Worm (Caenorhabditis elegans) whole organism, L4 larva: Measurements from ENCODE around the gene R07A4.3.

Source experiments
- F26F4.8 ChIP-seq: fragments of 200-800 bp; sonication (Bioruptor generic); conservative IDR thresholded peaks from 2 replicates; pipeline ENCODE4 v1.3.6; 2022; ENCODE audit warnings: missing genetic modification characterization, missing compliant biosample characterization
- F49E8.2 ChIP-seq: sonication (generic microtip); optimal IDR thresholded peaks from 2 replicates; lab custom pipeline; 2016; ENCODE audit warnings: missing compliant biosample characterization, mild to moderate bottlenecking, missing genetic modification characterization, borderline replicate concordance
- ZK546.5 ChIP-seq, 2 experiments: sonication (generic microtip); optimal IDR thresholded peaks; 2 replicates each; lab custom pipeline; 2017; ENCODE audit warnings: missing biosample characterization in 2 of 2, missing genetic modification characterization in 2 of 2
- ama-1 ChIP-seq: fragments of 150-350 bp; optimal IDR thresholded peaks from 2 replicates; lab custom pipeline; 2014; ENCODE audit warnings: inconsistent platforms, mixed read lengths
- attf-4 ChIP-seq: sonication (generic microtip); optimal IDR thresholded peaks from 3 replicates; lab custom pipeline; 2017; ENCODE audit warnings: missing biosample characterization, missing genetic modification characterization
- ceh-20 ChIP-seq: fragments of 200-800 bp; sonication (Bioruptor generic); IDR thresholded peaks from 2 replicates; pipeline ENCODE4 v1.3.6; 2022; ENCODE audit warnings: missing genetic modification reagents, missing genetic modification characterization, missing compliant biosample characterization
- ceh-44 ChIP-seq: fragments of 200-800 bp; sonication (Bioruptor generic); IDR thresholded peaks from 2 replicates; pipeline ENCODE4 v1.3.6; 2022; ENCODE audit warnings: missing genetic modification reagents, missing genetic modification characterization, missing compliant biosample characterization
- ctbp-1 ChIP-seq: fragments of 200-800 bp; sonication (Bioruptor generic); IDR thresholded peaks from 2 replicates; pipeline ENCODE4 v1.3.6; 2022; ENCODE audit warnings: missing genetic modification reagents, missing genetic modification characterization, missing compliant biosample characterization
- daf-16 ChIP-seq, 3 experiments: sonication (generic microtip); optimal IDR thresholded peaks; 2 replicates each; lab custom pipeline; 2016 to 2017; ENCODE audit warnings: missing genetic modification characterization in 3 of 3, missing genetic modification reagents in 3 of 3, mild to moderate bottlenecking in 2 of 3, missing compliant biosample characterization in 2 of 3, missing biosample characterization in 1 of 3, moderate library complexity in 1 of 3
- daf-8 ChIP-seq: fragments of 200-800 bp; sonication (Bioruptor generic); IDR thresholded peaks from 2 replicates; pipeline ENCODE4 v1.3.6; 2022; ENCODE audit warnings: missing genetic modification characterization, missing compliant biosample characterization
- dmd-6 ChIP-seq: fragments of 200-800 bp; sonication (Bioruptor generic); IDR thresholded peaks from 2 replicates; pipeline ENCODE4 v1.3.6; 2022; ENCODE audit warnings: missing genetic modification reagents, missing genetic modification characterization, missing compliant biosample characterization
- dve-1 ChIP-seq: sonication (generic microtip); optimal IDR thresholded peaks from 2 replicates; lab custom pipeline; 2017; ENCODE audit warnings: antibody characterized with exemption, mild to moderate bottlenecking, missing genetic modification characterization, missing compliant biosample characterization; ENCODE audit not compliant: insufficient read depth
- fos-1 ChIP-seq: fragments of 150-350 bp; optimal IDR thresholded peaks from 2 replicates; lab custom pipeline; 2014; ENCODE audit warnings: missing biosample characterization, missing genetic modification characterization
- gei-8 ChIP-seq: fragments of 200-800 bp; sonication (Bioruptor generic); optimal IDR thresholded peaks from 2 replicates; lab custom pipeline; 2018; ENCODE audit warnings: mild to moderate bottlenecking, missing genetic modification characterization, missing compliant biosample characterization
- hlh-11 ChIP-seq: fragments of 200-800 bp; sonication (Bioruptor generic); optimal IDR thresholded peaks from 2 replicates; lab custom pipeline; 2018; ENCODE audit warnings: mild to moderate bottlenecking, missing genetic modification characterization, missing compliant biosample characterization
- hlh-30 ChIP-seq: sonication (generic microtip); optimal IDR thresholded peaks from 2 replicates; lab custom pipeline; 2017; ENCODE audit warnings: antibody characterized with exemption, mild to moderate bottlenecking, missing genetic modification characterization, missing compliant biosample characterization; ENCODE audit not compliant: insufficient read depth
- lin-15B ChIP-seq: fragments of 150-350 bp; sonication (generic microtip); optimal IDR thresholded peaks from 3 replicates; lab custom pipeline; 2014; ENCODE audit warnings: missing biosample characterization, missing genetic modification characterization
- lin-29 ChIP-seq: fragments of 200-800 bp; sonication (Bioruptor generic); IDR thresholded peaks from 2 replicates; pipeline ENCODE4 v1.3.6; 2022; ENCODE audit warnings: missing genetic modification reagents, missing genetic modification characterization, missing compliant biosample characterization
- lin-39 ChIP-seq: fragments of 150-350 bp; optimal IDR thresholded peaks from 2 replicates; lab custom pipeline; 2014; ENCODE audit warnings: missing biosample characterization, missing genetic modification reagents, missing genetic modification characterization
- madf-9 ChIP-seq: fragments of 200-800 bp; sonication (Bioruptor generic); conservative IDR thresholded peaks from 2 replicates; pipeline ENCODE4 v1.3.6; 2022; ENCODE audit warnings: missing genetic modification reagents, missing genetic modification characterization, missing compliant biosample characterization
- mxl-3 ChIP-seq: fragments of 200-800 bp; sonication (Bioruptor generic); optimal IDR thresholded peaks from 2 replicates; lab custom pipeline; 2018; ENCODE audit warnings: mild to moderate bottlenecking, missing genetic modification characterization, missing compliant biosample characterization
- nhr-77 ChIP-seq: fragments of 150-350 bp; optimal IDR thresholded peaks from 2 replicates; lab custom pipeline; 2014; ENCODE audit warnings: missing biosample characterization, missing genetic modification characterization
- pha-4 ChIP-seq, 2 experiments: fragments of 150-350 bp in 1 of 2; fragments of 200-800 bp in 1 of 2; sonication (Bioruptor generic) in 1 of 2; IDR thresholded peaks in 1 of 2; optimal IDR thresholded peaks in 1 of 2; 2 replicates each; pipeline versions ENCODE4 v1.3.6 to Lab custom; 2014 to 2022; ENCODE audit warnings: missing genetic modification characterization in 2 of 2, missing genetic modification reagents in 2 of 2, missing biosample characterization in 1 of 2, missing compliant biosample characterization in 1 of 2
- php-3 ChIP-seq: fragments of 200-800 bp; sonication (Bioruptor generic); IDR thresholded peaks from 2 replicates; pipeline ENCODE4 v1.3.6; 2022; ENCODE audit warnings: missing genetic modification reagents, missing genetic modification characterization, missing compliant biosample characterization
- pqm-1 ChIP-seq: sonication (generic microtip); optimal IDR thresholded peaks from 2 replicates; lab custom pipeline; 2017; ENCODE audit warnings: missing biosample characterization, missing genetic modification characterization
- snpc-1.2 ChIP-seq: fragments of 200-800 bp; sonication (Bioruptor generic); IDR thresholded peaks from 2 replicates; pipeline ENCODE4 v1.3.6; 2022; ENCODE audit warnings: missing genetic modification reagents, missing genetic modification characterization, missing compliant biosample characterization
- tag-97 ChIP-seq: fragments of 200-800 bp; sonication (Bioruptor generic); IDR thresholded peaks from 2 replicates; pipeline ENCODE4 v1.3.6; 2022; ENCODE audit warnings: missing genetic modification characterization, missing compliant biosample characterization
- unc-130 ChIP-seq: sonication (generic microtip); optimal IDR thresholded peaks from 2 replicates; lab custom pipeline; 2016; ENCODE audit warnings: missing genetic modification reagents, missing genetic modification characterization, missing compliant biosample characterization
- unc-39 ChIP-seq: sonication (generic microtip); optimal IDR thresholded peaks from 2 replicates; lab custom pipeline; 2017; ENCODE audit warnings: missing biosample characterization, missing genetic modification characterization
- unc-62 ChIP-seq, 3 experiments: fragments of 150-350 bp in 1 of 3; sonication (generic microtip); optimal IDR thresholded peaks in 2 of 3; peaks in 1 of 3; 1 replicate in 1 of 3; 2 replicates in 2 of 3; lab custom pipeline; 2014 to 2017; ENCODE audit warnings: missing biosample characterization in 3 of 3, missing genetic modification characterization in 3 of 3, missing genetic modification reagents in 3 of 3, missing genotype in 1 of 3
- zag-1 ChIP-seq: fragments of 150-350 bp; optimal IDR thresholded peaks from 2 replicates; lab custom pipeline; 2014; ENCODE audit warnings: missing biosample characterization, missing genetic modification characterization
- zfp-2 ChIP-seq: sonication (generic microtip); optimal IDR thresholded peaks from 2 replicates; lab custom pipeline; 2016; ENCODE audit warnings: mild to moderate bottlenecking, missing genetic modification characterization, missing compliant biosample characterization
- zip-2 ChIP-seq: fragments of 150-350 bp; optimal IDR thresholded peaks from 2 replicates; lab custom pipeline; 2014; ENCODE audit warnings: missing biosample characterization, missing genetic modification characterization
- ztf-11 ChIP-seq: fragments of 150-350 bp; optimal IDR thresholded peaks from 2 replicates; lab custom pipeline; 2014; ENCODE audit warnings: missing biosample characterization, missing genetic modification characterization

The R07A4.3 gene

DNA sequence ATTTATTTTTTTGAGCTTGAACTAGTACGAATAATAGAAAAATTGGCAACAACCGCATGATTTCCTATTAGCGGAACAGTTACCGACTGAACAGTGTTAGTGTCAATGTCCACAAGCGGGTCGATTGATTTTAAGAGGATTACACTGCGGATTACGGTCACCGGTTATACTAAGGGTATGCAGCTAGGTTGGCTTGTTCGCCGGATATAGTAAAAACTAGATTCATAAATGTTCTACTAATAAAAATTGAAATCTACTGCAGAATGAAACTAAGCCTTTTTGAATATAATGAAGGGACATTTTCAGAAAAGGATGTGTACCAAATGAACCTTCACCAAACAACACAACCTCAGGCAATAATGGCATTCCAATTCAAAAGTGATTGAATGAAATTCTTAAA lies 4.1 kb downstream of the R07A4.3 start, which contains the start of gene R07A4.4:
R07A4.4 (minus strand) TSS at position 101 of the 400 bp plus-strand sequence.
- TF ChIP-seq ztf-11 (tag; lab: Kevin White, UChicago): no peak
- no peak for TF ChIP-seq pha-4 (GFP tag; IDR thresholded peaks at IDR 0.05; lab: Robert Waterston, UW)
- no peak for TF ChIP-seq pha-4 (tag; optimal IDR thresholded peaks at IDR 0.05; lab: Kevin White, UChicago)
- TF ChIP-seq madf-9 (GFP tag; lab: Robert Waterston, UW): no peak
- TF ChIP-seq unc-130: no peak
- TF ChIP-seq hlh-30 (tag; lab: Kevin White, UChicago): no peak
- TF ChIP-seq, all 104 proteins: peak for 0

DNA sequence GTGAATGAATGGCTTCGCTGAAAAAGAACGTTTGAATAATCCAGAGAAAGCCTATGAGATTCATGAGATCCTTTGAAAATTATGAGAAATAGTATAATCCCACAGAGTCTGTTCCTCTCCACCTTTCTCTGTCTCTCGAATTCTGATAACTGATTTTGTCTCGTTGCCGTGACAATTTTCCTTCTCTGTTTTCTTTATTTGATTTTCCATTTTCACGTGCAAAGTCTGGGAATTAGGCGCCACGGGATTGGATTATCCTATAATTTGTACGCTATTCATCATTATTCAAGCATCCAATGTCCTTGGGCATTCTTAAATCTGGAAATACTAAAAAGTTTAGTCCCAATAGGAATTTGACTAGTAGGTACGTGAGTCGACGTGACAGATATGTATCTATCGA lies 5.0 kb downstream of the R07A4.3 start:
- no peak for TF ChIP-seq mxl-3 (GFP tag; lab: Kevin White, UChicago)
- TF ChIP-seq zip-2 (tag; lab: Kevin White, UChicago): no peak
- TF ChIP-seq ceh-44 (GFP tag; lab: Robert Waterston, UW): no peak
- peak in 1 of 2 experiments; percentile 50 for TF ChIP-seq unc-62 (GFP tag; optimal IDR thresholded peaks at IDR 0.05 in 1 of 2; lab: Kevin White, UChicago)
- no peak for TF ChIP-seq unc-62 (tag; optimal IDR thresholded peaks at IDR 0.05; lab: Kevin White, UChicago)

DNA sequence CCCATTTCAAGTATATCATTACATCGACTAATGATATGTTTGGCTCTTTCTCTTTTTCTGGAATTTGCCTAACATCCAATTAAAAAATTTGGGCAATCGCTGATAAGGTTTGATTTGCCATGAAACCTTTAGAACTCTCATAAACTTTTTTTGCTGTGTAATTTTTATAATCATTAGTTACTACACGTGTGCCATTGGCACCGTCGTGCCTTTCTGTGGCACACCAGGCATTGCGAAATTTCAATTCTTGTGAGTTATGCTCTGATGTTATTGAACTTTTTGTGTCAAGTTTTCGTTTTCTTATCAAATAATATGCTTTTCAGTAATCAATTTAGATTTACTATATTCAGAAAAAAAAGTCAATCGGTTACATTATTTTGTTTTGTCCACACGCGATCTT lies 7.5 kb downstream of the R07A4.3 start:
- TF ChIP-seq lin-39 (tag; lab: Kevin White, UChicago) (no peak), attf-4 (tag; lab: Kevin White, UChicago) (no peak), dmd-6 (GFP tag; lab: Robert Waterston, UW) (peak; percentile 26; the same call in 1 of the 2 replicates), mxl-3 (GFP tag; lab: Kevin White, UChicago) (peak; percentile 55), daf-16 (GFP tag; optimal IDR thresholded peaks at IDR 0.05; lab: Kevin White, UChicago) (no peak), daf-16 (tag; optimal IDR thresholded peaks at IDR 0.05; lab: Kevin White, UChicago) (peak; percentile 43), hlh-11 (tag; lab: Kevin White, UChicago) (peak; percentile 6), ZK546.5 (tag; optimal IDR thresholded peaks at IDR 0.05; lab: Kevin White, UChicago) (no peak), zfp-2 (tag; lab: Kevin White, UChicago) (no peak), nhr-77 (tag; lab: Kevin White, UChicago) (no peak), daf-8 (GFP tag; lab: Robert Waterston, UW) (no peak), hlh-30 (tag; lab: Kevin White, UChicago) (peak; percentile 42), ceh-20 (GFP tag; lab: Robert Waterston, UW) (no peak), gei-8 (no peak), zip-2 (tag; lab: Kevin White, UChicago) (no peak), pha-4 (GFP tag; IDR thresholded peaks at IDR 0.05; lab: Robert Waterston, UW) (no peak), pha-4 (tag; optimal IDR thresholded peaks at IDR 0.05; lab: Kevin White, UChicago) (no peak), ama-1 (lab: Kevin White, UChicago) (no peak), F26F4.8 (GFP tag; lab: Robert Waterston, UW) (no peak), fos-1 (tag; lab: Kevin White, UChicago) (no peak), unc-62 (GFP tag; optimal IDR thresholded peaks at IDR 0.05 in 1 of 2; lab: Kevin White, UChicago) (no peak), unc-62 (tag; optimal IDR thresholded peaks at IDR 0.05; lab: Kevin White, UChicago) (no peak), lin-15B (no peak), pqm-1 (tag; lab: Kevin White, UChicago) (peak; percentile 43), zag-1 (no peak), dve-1 (tag; lab: Kevin White, UChicago) (peak; percentile 66), ctbp-1 (GFP tag; lab: Robert Waterston, UW) (no peak), ceh-44 (GFP tag; lab: Robert Waterston, UW) (no peak), tag-97 (no peak), lin-29 (GFP tag; lab: Robert Waterston, UW) (no peak), php-3 (GFP tag; lab: Robert Waterston, UW) (peak; percentile 64), F49E8.2 (tag; lab: Kevin White, UChicago) (no peak), unc-39 (no peak), snpc-1.2 (GFP tag; lab: Robert Waterston, UW) (no peak)
